Worm (Caenorhabditis elegans) whole organism, young adult: Measurements from ENCODE around the gene igdb-3.

Experiments used
- F33H1.4 ChIP-seq: fragments of 200-800 bp; sonication (Bioruptor generic); IDR thresholded peaks from 2 replicates; pipeline ENCODE4 v1.3.6; 2022; ENCODE audit warnings: missing genetic modification reagents, missing genetic modification characterization, missing compliant biosample characterization
- Y95B8A.8 ChIP-seq: fragments of 200-800 bp; sonication (Bioruptor generic); IDR thresholded peaks from 2 replicates; pipeline ENCODE4 v1.3.6; 2022; ENCODE audit warnings: missing genetic modification reagents, missing genetic modification characterization, missing compliant biosample characterization
- ama-1 ChIP-seq, 3 experiments: fragments of 150-350 bp in 1 of 3; sonication (generic microtip) in 2 of 3; optimal IDR thresholded peaks; 2 replicates each; lab custom pipeline; 2014 to 2018; ENCODE audit warnings: missing biosample characterization in 2 of 3, missing genetic modification characterization in 2 of 3, missing genetic modification reagents in 2 of 3
- fkh-3 ChIP-seq: sonication (generic microtip); optimal IDR thresholded peaks from 2 replicates; lab custom pipeline; 2016; ENCODE audit warnings: mild to moderate bottlenecking, missing genetic modification characterization, missing compliant biosample characterization
- madf-8 ChIP-seq: fragments of 200-800 bp; sonication (Bioruptor generic); conservative IDR thresholded peaks from 2 replicates; pipeline ENCODE4 v1.3.6; 2022; ENCODE audit warnings: missing genetic modification reagents, missing genetic modification characterization, missing compliant biosample characterization
- rcor-1 ChIP-seq: fragments of 200-800 bp; sonication (Bioruptor generic); IDR thresholded peaks from 2 replicates; pipeline ENCODE4 v1.3.6; 2022; ENCODE audit warnings: missing genetic modification reagents, missing genetic modification characterization, missing compliant biosample characterization
- snpc-4 ChIP-seq, 5 experiments: fragments of 150-350 bp in 1 of 5; sonication (generic microtip) in 4 of 5; optimal IDR thresholded peaks; 2 replicates each; lab custom pipeline; 2014 to 2018; ENCODE audit warnings: missing genetic modification characterization in 5 of 5, missing biosample characterization in 3 of 5, antibody characterized with exemption in 2 of 5, mild to moderate bottlenecking in 2 of 5, missing compliant biosample characterization in 2 of 5, missing genotype in 2 of 5, moderate library complexity in 2 of 5, missing genetic modification reagents in 1 of 5

DNA sequence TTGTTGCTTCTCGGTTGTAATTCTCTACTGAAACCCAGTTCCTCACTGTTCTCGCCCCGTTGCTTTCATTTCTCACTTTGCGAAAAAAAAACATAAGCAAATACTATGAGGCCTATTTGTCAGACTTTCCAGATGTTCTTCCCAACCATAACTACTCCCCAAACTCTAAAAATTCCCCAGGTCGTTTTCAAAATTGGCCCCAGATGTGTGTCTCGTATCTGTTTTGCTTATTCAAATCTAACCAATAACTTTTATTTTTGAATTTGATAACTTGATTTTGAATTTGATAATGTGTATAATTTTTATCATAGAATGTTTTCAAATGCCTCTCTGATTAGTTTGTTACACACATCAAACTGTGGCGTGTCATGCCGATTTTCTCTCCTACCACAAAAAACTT lies 22.5 kb downstream of the igdb-3 start:
- TF ChIP-seq Y95B8A.8 (GFP tag; lab: Robert Waterston, UW), result no peak
- TF ChIP-seq rcor-1, result no peak
- TF ChIP-seq F33H1.4 (GFP tag; lab: Robert Waterston, UW), result no peak
- no peak for TF ChIP-seq fkh-3 (tag; lab: Kevin White, UChicago)
- no peak for TF ChIP-seq snpc-4 (GFP tag; optimal IDR thresholded peaks at IDR 0.05; lab: Kevin White, UChicago)
- no peak for TF ChIP-seq snpc-4 (tag; optimal IDR thresholded peaks at IDR 0.05; lab: Kevin White, UChicago)
- TF ChIP-seq madf-8, result no peak
- no peak for TF ChIP-seq ama-1 (optimal IDR thresholded peaks at IDR 0.05; lab: Kevin White, UChicago)
- no peak for TF ChIP-seq ama-1 (GFP tag; optimal IDR thresholded peaks at IDR 0.05; lab: Kevin White, UChicago)
